Fruit fly (Drosophila melanogaster) whole organism, embryonic: ENCODE data around the gene rush.

Source experiments
- Awh ChIP-seq: fragments of 200-800 bp; sonication (Bioruptor generic); IDR thresholded peaks from 2 replicates; pipeline ENCODE4, ENCODE4 v1.3.6; 2022; ENCODE audit warnings: missing biosample characterization, missing genetic modification characterization
- B-H1 ChIP-seq: fragments of 200-800 bp; sonication (Bioruptor generic); IDR thresholded peaks from 3 replicates; pipeline ENCODE4 v1.3.6; 2022; ENCODE audit warnings: missing biosample characterization, missing genetic modification characterization
- B-H2 ChIP-seq: fragments of 200-800 bp; sonication (Bioruptor generic); optimal IDR thresholded peaks from 2 replicates; lab custom pipeline; 2018; ENCODE audit warnings: missing biosample characterization, mild to moderate bottlenecking, missing genetic modification characterization
- CG10147 ChIP-seq: fragments of 200-800 bp; sonication (Bioruptor generic); optimal IDR thresholded peaks from 2 replicates; lab custom pipeline; 2019; ENCODE audit warnings: missing biosample characterization, mild to moderate bottlenecking, missing genetic modification characterization, moderate library complexity
- CG10209 ChIP-seq: fragments of 200-800 bp; sonication (Bioruptor generic); optimal IDR thresholded peaks from 3 replicates; lab custom pipeline; 2017; ENCODE audit warnings: missing biosample characterization, mild to moderate bottlenecking, missing genetic modification characterization, missing genetic modification reagents
- CG10267 ChIP-seq: fragments of 200-800 bp; sonication (Bioruptor generic); optimal IDR thresholded peaks from 2 replicates; lab custom pipeline; 2018; ENCODE audit warnings: missing biosample characterization, mild to moderate bottlenecking, missing genetic modification characterization, moderate library complexity
- CG10274 ChIP-seq: fragments of 200-800 bp; sonication (Bioruptor generic); optimal IDR thresholded peaks from 3 replicates; lab custom pipeline; 2017; ENCODE audit warnings: missing biosample characterization, mild to moderate bottlenecking, missing genetic modification characterization
- CG12071 ChIP-seq: fragments of 200-800 bp; sonication (Bioruptor generic); optimal IDR thresholded peaks from 3 replicates; lab custom pipeline; 2018; ENCODE audit warnings: missing biosample characterization, mild to moderate bottlenecking, missing genetic modification characterization
- CG12391 ChIP-seq: fragments of 200-800 bp; sonication (Bioruptor generic); optimal IDR thresholded peaks from 3 replicates; lab custom pipeline; 2018; ENCODE audit warnings: missing biosample characterization, mild to moderate bottlenecking, missing genetic modification characterization, moderate library complexity
- CG13894 ChIP-seq: fragments of 200-800 bp; sonication (Bioruptor generic); optimal IDR thresholded peaks from 3 replicates; lab custom pipeline; 2018; ENCODE audit warnings: missing biosample characterization, mild to moderate bottlenecking, missing genetic modification characterization, moderate library complexity
- CG14965 ChIP-seq: fragments of 200-800 bp; sonication (Bioruptor generic); optimal IDR thresholded peaks from 2 replicates; lab custom pipeline; 2016; ENCODE audit warnings: missing biosample characterization, missing genetic modification characterization, borderline replicate concordance
- CG17359 ChIP-seq: fragments of 200-800 bp; sonication (Bioruptor generic); optimal IDR thresholded peaks from 3 replicates; lab custom pipeline; 2018; ENCODE audit warnings: missing biosample characterization, mild to moderate bottlenecking, missing genetic modification characterization, moderate library complexity
- CG17612 ChIP-seq: fragments of 200-800 bp; sonication (Bioruptor generic); IDR thresholded peaks from 2 replicates; pipeline ENCODE4 v1.3.6; 2022; ENCODE audit warnings: missing biosample characterization, missing genetic modification characterization
- CG2889 ChIP-seq: fragments of 200-800 bp; sonication (Bioruptor generic); IDR thresholded peaks from 3 replicates; pipeline ENCODE4 v1.3.6; 2022; ENCODE audit warnings: missing biosample characterization, missing genetic modification characterization
- CG34224 ChIP-seq: fragments of 200-800 bp; sonication (Bioruptor generic); IDR thresholded peaks from 3 replicates; pipeline ENCODE4 v1.3.6; 2022; ENCODE audit warnings: missing biosample characterization, missing genetic modification characterization; ENCODE audit not compliant: partially characterized antibody
- CG4360 ChIP-seq: fragments of 200-800 bp; sonication (Bioruptor generic); IDR thresholded peaks from 2 replicates; pipeline ENCODE4 v1.3.6; 2022; ENCODE audit warnings: missing biosample characterization, missing genetic modification characterization
- CG5180 ChIP-seq: fragments of 200-800 bp; sonication (Bioruptor generic); optimal IDR thresholded peaks from 3 replicates; lab custom pipeline; 2017; ENCODE audit warnings: missing biosample characterization, missing genetic modification characterization, mild to moderate bottlenecking, moderate library complexity, missing genetic modification reagents
- CG7839 ChIP-seq: fragments of 200-800 bp; sonication (Bioruptor generic); optimal IDR thresholded peaks from 3 replicates; lab custom pipeline; 2018; ENCODE audit warnings: missing biosample characterization, mild to moderate bottlenecking, missing genetic modification characterization, moderate library complexity
- CG8359 ChIP-seq: fragments of 200-800 bp; sonication (Bioruptor generic); optimal IDR thresholded peaks from 2 replicates; lab custom pipeline; 2017; ENCODE audit warnings: missing biosample characterization, mild to moderate bottlenecking, missing genetic modification characterization, borderline replicate concordance
- CG9817 ChIP-seq: fragments of 200-800 bp; sonication (Bioruptor generic); optimal IDR thresholded peaks from 2 replicates; lab custom pipeline; 2018; ENCODE audit warnings: missing biosample characterization, mild to moderate bottlenecking, missing genetic modification characterization, moderate library complexity
- D19B ChIP-seq: fragments of 200-800 bp; sonication (Bioruptor generic); optimal IDR thresholded peaks from 2 replicates; lab custom pipeline; 2017; ENCODE audit warnings: missing biosample characterization, mild to moderate bottlenecking, missing genetic modification characterization
- E2f1 ChIP-seq: fragments of 200-800 bp; sonication (Bioruptor generic); IDR thresholded peaks from 2 replicates; pipeline ENCODE4 v1.3.6; 2022; ENCODE audit warnings: missing biosample characterization, missing genetic modification characterization
- E2f2 ChIP-seq: fragments of 200-800 bp; sonication (Bioruptor generic); IDR thresholded peaks from 2 replicates; pipeline ENCODE4 v1.3.6; 2022; ENCODE audit warnings: missing biosample characterization, missing genetic modification characterization
- HLH3B ChIP-seq: fragments of 200-800 bp; sonication (Bioruptor generic); IDR thresholded peaks from 2 replicates; pipeline ENCODE4 v1.3.6; 2022; ENCODE audit warnings: missing biosample characterization, missing genetic modification characterization
- HLHmδ ChIP-seq: fragments of 200-800 bp; sonication (Bioruptor generic); optimal IDR thresholded peaks from 2 replicates; lab custom pipeline; 2018; ENCODE audit warnings: missing biosample characterization, mild to moderate bottlenecking, missing genetic modification characterization, moderate library complexity
- HmgZ ChIP-seq: fragments of 200-800 bp; sonication (Bioruptor generic); optimal IDR thresholded peaks from 2 replicates; lab custom pipeline; 2018; ENCODE audit warnings: missing biosample characterization, mild to moderate bottlenecking, missing genetic modification characterization
- Med ChIP-seq: fragments of 200-800 bp; sonication (Bioruptor generic); peaks from one replicate; lab custom pipeline; 2016; ENCODE audit warnings: missing biosample characterization, missing genetic modification characterization, mild to moderate bottlenecking, inconsistent platforms, moderate library complexity
- Xrp1 ChIP-seq: fragments of 200-800 bp; sonication (Bioruptor generic); IDR thresholded peaks from 2 replicates; pipeline ENCODE4 v1.3.6; 2022; ENCODE audit warnings: missing biosample characterization, missing genetic modification characterization
- ab ChIP-seq: fragments of 200-800 bp; sonication (Bioruptor generic); optimal IDR thresholded peaks from 2 replicates; lab custom pipeline; 2016; ENCODE audit warnings: missing biosample characterization, missing genetic modification characterization
- abd-A ChIP-seq: fragments of 200-800 bp; sonication (Bioruptor generic); optimal IDR thresholded peaks from 3 replicates; lab custom pipeline; 2019; ENCODE audit warnings: missing biosample characterization, mild to moderate bottlenecking, missing genetic modification characterization, moderate library complexity
- bigmax ChIP-seq: fragments of 200-800 bp; sonication (Bioruptor generic); optimal IDR thresholded peaks from 2 replicates; lab custom pipeline; 2018; ENCODE audit warnings: missing biosample characterization, mild to moderate bottlenecking, missing genetic modification characterization
- chn ChIP-seq: fragments of 200-800 bp; sonication (Bioruptor generic); optimal IDR thresholded peaks from 2 replicates; lab custom pipeline; 2016; ENCODE audit warnings: missing biosample characterization, missing genetic modification characterization
- crol ChIP-seq: fragments of 200-800 bp; sonication (Bioruptor generic); IDR thresholded peaks from 2 replicates; pipeline ENCODE4 v1.3.6; 2022; ENCODE audit warnings: missing biosample characterization, missing genetic modification characterization
- kah ChIP-seq: fragments of 200-800 bp; sonication (Bioruptor generic); optimal IDR thresholded peaks from 2 replicates; lab custom pipeline; 2018; ENCODE audit warnings: missing biosample characterization, mild to moderate bottlenecking, missing genetic modification characterization
- mam ChIP-seq: fragments of 200-800 bp; sonication (Bioruptor generic); optimal IDR thresholded peaks from 3 replicates; lab custom pipeline; 2016; ENCODE audit warnings: missing biosample characterization, missing genetic modification characterization
- nau ChIP-seq: fragments of 200-800 bp; sonication (Bioruptor generic); optimal IDR thresholded peaks from 3 replicates; lab custom pipeline; 2017; ENCODE audit warnings: missing biosample characterization, mild to moderate bottlenecking, missing genetic modification characterization, missing genetic modification reagents
- oc ChIP-seq: fragments of 200-800 bp; sonication (Bioruptor generic); optimal IDR thresholded peaks from 2 replicates; lab custom pipeline; 2018; ENCODE audit warnings: missing biosample characterization, mild to moderate bottlenecking, missing genetic modification characterization, moderate library complexity
- org-1 ChIP-seq: fragments of 200-800 bp; sonication (Bioruptor generic); optimal IDR thresholded peaks from 2 replicates; lab custom pipeline; 2017; ENCODE audit warnings: missing biosample characterization, missing genetic modification characterization
- otp ChIP-seq: fragments of 200-800 bp; sonication (Bioruptor generic); IDR thresholded peaks from 3 replicates; pipeline ENCODE4, ENCODE4 v1.3.6; 2022; ENCODE audit warnings: missing biosample characterization, missing genetic modification characterization
- pan ChIP-seq, 4 experiments: fragments of >200 bp in 3 of 4; fragments of 200-800 bp in 1 of 4; sonication (Bioruptor generic) in 1 of 4; optimal IDR thresholded peaks in 3 of 4; IDR thresholded peaks in 1 of 4; 2 replicates each; pipeline versions ENCODE4 v1.3.6 to Lab custom; 2017 to 2022; ENCODE audit warnings: missing biosample characterization in 2 of 4, missing genetic modification characterization in 2 of 4, mixed read lengths in 1 of 4
- row ChIP-seq: fragments of 200-800 bp; sonication (Bioruptor generic); IDR thresholded peaks from 3 replicates; pipeline ENCODE4 v1.3.6; 2022; ENCODE audit warnings: missing biosample characterization, missing genetic modification characterization
- shn ChIP-seq: fragments of 200-800 bp; sonication (Bioruptor generic); optimal IDR thresholded peaks from 3 replicates; lab custom pipeline; 2016; ENCODE audit warnings: missing biosample characterization, missing genetic modification characterization
- tin ChIP-seq: fragments of 200-800 bp; sonication (Bioruptor generic); optimal IDR thresholded peaks from 3 replicates; lab custom pipeline; 2016; ENCODE audit warnings: missing biosample characterization, missing genetic modification characterization
- tna ChIP-seq: fragments of 200-800 bp; sonication (Bioruptor generic); IDR thresholded peaks from 2 replicates; pipeline ENCODE4 v1.3.6; 2022; ENCODE audit warnings: missing biosample characterization, missing genetic modification characterization; ENCODE audit not compliant: partially characterized antibody
- vvl ChIP-seq: fragments of 200-800 bp; sonication (Bioruptor generic); IDR thresholded peaks from 2 replicates; pipeline ENCODE4 v1.3.6; 2022; ENCODE audit warnings: missing biosample characterization, missing genetic modification characterization
- zen ChIP-seq: fragments of 200-800 bp; sonication (Bioruptor generic); optimal IDR thresholded peaks from 3 replicates; lab custom pipeline; 2018; ENCODE audit warnings: missing biosample characterization, mild to moderate bottlenecking, missing genetic modification characterization, moderate library complexity
- zf30C ChIP-seq: fragments of 200-800 bp; sonication (Bioruptor generic); optimal IDR thresholded peaks from 3 replicates; lab custom pipeline; 2018; ENCODE audit warnings: missing biosample characterization, mild to moderate bottlenecking, missing genetic modification characterization

Gene rush

DNA sequence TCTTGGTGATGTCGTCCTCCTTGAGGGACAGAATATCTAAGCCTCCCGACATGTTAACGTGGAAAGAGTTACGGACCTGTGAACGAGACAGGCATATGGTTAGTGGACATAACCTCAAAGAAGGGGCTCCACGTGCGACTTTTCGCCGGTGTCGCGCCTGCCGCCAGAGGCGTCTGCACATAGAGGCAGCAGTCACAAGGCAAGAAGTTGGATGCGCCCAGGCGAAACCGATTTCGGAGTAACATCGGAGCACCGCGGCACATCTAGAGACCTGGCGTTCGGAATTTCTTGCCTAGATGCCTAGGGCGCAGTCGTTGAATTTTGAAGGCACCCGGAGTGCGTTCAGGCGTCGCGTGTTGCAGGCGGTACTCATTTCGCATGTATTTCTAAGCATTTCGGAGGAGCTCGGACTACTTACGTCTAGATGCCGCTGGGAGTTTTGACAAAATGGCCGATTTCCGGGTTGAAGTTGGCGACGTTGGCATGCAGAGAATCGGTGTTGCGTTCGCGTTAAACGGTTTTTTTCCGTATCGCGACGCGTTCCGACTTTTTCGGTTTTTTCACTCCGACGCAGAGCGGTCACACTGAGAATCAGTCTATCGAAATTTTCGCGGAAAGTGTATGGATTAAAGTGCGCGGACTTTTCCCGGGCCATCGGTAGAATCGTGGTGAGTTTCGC is 4.6 kb downstream of the rush start, which contains the start of the genes sta and inc (continued):
- TF ChIP-seq CG17612 (no peak), CG10209 (GFP tag; lab: Kevin White, UChicago) (peak; percentile 69), zen (tag; lab: Kevin White, UChicago) (peak; percentile 31), zf30C (GFP tag; lab: Kevin White, UChicago) (peak; percentile 34), mam (peak; percentile 40), B-H2 (peak; percentile 81), CG9817 (tag; lab: Kevin White, UChicago) (peak; percentile 52), row (GFP tag; lab: Robert Waterston, UW) (peak; percentile 33; the same call in 1 of the 3 replicates), bigmax (GFP tag; lab: Kevin White, UChicago) (peak; percentile 92), E2f2 (GFP tag; lab: Robert Waterston, UW) (peak; percentile 92), ab (GFP tag; lab: Kevin White, UChicago) (no peak), CG10274 (peak; percentile 60), CG34224 (GFP tag; lab: Robert Waterston, UW) (peak; percentile 67), CG5180 (GFP tag; lab: Kevin White, UChicago) (peak; percentile 50), Med (GFP tag; lab: Kevin White, UChicago) (peak; percentile 97), oc (peak; percentile 65), tna (GFP tag; lab: Robert Waterston, UW) (no peak), CG4360 (GFP tag; lab: Robert Waterston, UW) (0 out of 2 replicates have a peak, but pooled peaks have one; percentile 12), CG14965 (GFP tag; lab: Kevin White, UChicago) (no peak), CG8359 (peak; percentile 10), nau (GFP tag; lab: Kevin White, UChicago) (no peak), CG10147 (peak; percentile 55), HLHmδ (GFP tag; lab: Kevin White, UChicago) (peak; percentile 95), kah (GFP tag; lab: Kevin White, UChicago) (peak; percentile 46), chn (GFP tag; lab: Kevin White, UChicago) (peak; percentile 59), CG12071 (GFP tag; lab: Kevin White, UChicago) (peak; percentile 77), CG7839 (peak; percentile 61), vvl (GFP tag; lab: Robert Waterston, UW) (peak; percentile 66), E2f1 (peak; percentile 42; the same call in 1 of the 2 replicates), HmgZ (tag; lab: Kevin White, UChicago) (peak; percentile 85), Awh (peak; percentile 21; the same call in 1 of the 2 replicates), HLH3B (GFP tag; lab: Robert Waterston, UW) (peak; percentile 31; the same call in 1 of the 2 replicates), CG13894 (tag; lab: Kevin White, UChicago) (peak; percentile 72), org-1 (GFP tag; lab: Kevin White, UChicago) (peak; percentile 59), B-H1 (no peak; the same call in 2 of the 3 replicates), CG17359 (tag; lab: Kevin White, UChicago) (peak; percentile 67), otp (GFP tag; lab: Robert Waterston, UW) (peak; percentile 40; the same call in 1 of the 3 replicates), pan (optimal IDR thresholded peaks at IDR 0.05; lab: Kevin White, UChicago) (no peak), pan (GFP tag; optimal IDR thresholded peaks at IDR 0.05 in 1 of 2, IDR thresholded peaks at IDR 0.05 in 1 of 2) (peak in 1 of 2 experiments; percentile 42), crol (GFP tag; lab: Robert Waterston, UW) (no peak), shn (peak; percentile 30), abd-A (tag; lab: Kevin White, UChicago) (peak; percentile 55), D19B (GFP tag; lab: Kevin White, UChicago) (peak; percentile 54), tin (peak; percentile 31), CG12391 (tag; lab: Kevin White, UChicago) (peak; percentile 58), CG10267 (peak; percentile 94), Xrp1 (GFP tag; lab: Robert Waterston, UW) (no peak), CG2889 (GFP tag; lab: Robert Waterston, UW) (no peak)
